Worm (Caenorhabditis elegans) whole organism, L1 larva: ENCODE results near the gene srw-115.

Source experiments
- C16A3.4 ChIP-seq: fragments of 150-350 bp; optimal IDR thresholded peaks from 2 replicates; lab custom pipeline; 2014; ENCODE audit warnings: missing biosample characterization, missing genetic modification characterization
- C34B4.2 ChIP-seq: sonication (generic microtip); optimal IDR thresholded peaks from 2 replicates; lab custom pipeline; 2017; ENCODE audit warnings: mild to moderate bottlenecking, missing genetic modification characterization, missing compliant biosample characterization
- F16B12.6 ChIP-seq: fragments of 150-350 bp; optimal IDR thresholded peaks from 2 replicates; lab custom pipeline; 2014; ENCODE audit warnings: missing biosample characterization, missing genetic modification characterization
- aha-1 ChIP-seq: fragments of 150-350 bp; optimal IDR thresholded peaks from 2 replicates; lab custom pipeline; 2014; ENCODE audit warnings: missing biosample characterization, missing genetic modification characterization
- blmp-1 ChIP-seq: fragments of 150-350 bp; optimal IDR thresholded peaks from 2 replicates; lab custom pipeline; 2014; ENCODE audit warnings: missing biosample characterization, missing genetic modification characterization
- ceh-63 ChIP-seq: fragments of 200-800 bp; sonication (Bioruptor generic); optimal IDR thresholded peaks from 2 replicates; lab custom pipeline; 2018; ENCODE audit warnings: mild to moderate bottlenecking, missing genetic modification characterization, missing compliant biosample characterization
- ceh-88 ChIP-seq: fragments of 200-800 bp; sonication (Bioruptor generic); IDR thresholded peaks from 2 replicates; pipeline ENCODE4 v1.3.6; 2022; ENCODE audit warnings: missing genetic modification characterization, missing compliant biosample characterization
- ceh-90 ChIP-seq: sonication (generic microtip); optimal IDR thresholded peaks from 2 replicates; lab custom pipeline; 2016; ENCODE audit warnings: missing genetic modification characterization, missing compliant biosample characterization
- ces-1 ChIP-seq: fragments of 150-350 bp; optimal IDR thresholded peaks from 2 replicates; lab custom pipeline; 2014; ENCODE audit warnings: missing biosample characterization, missing genetic modification reagents, missing genetic modification characterization
- dpl-1 ChIP-seq, 3 experiments: fragments of 150-350 bp in 2 of 3; sonication (generic microtip) in 1 of 3; optimal IDR thresholded peaks; 2 replicates each; lab custom pipeline; 2014 to 2017; ENCODE audit warnings: missing biosample characterization in 3 of 3, missing genetic modification characterization in 3 of 3, missing genetic modification reagents in 3 of 3
- efl-1 ChIP-seq, 4 experiments: fragments of 150-350 bp; optimal IDR thresholded peaks in 3 of 4; peaks in 1 of 4; 1 replicate in 1 of 4; 2 replicates in 3 of 4; lab custom pipeline; 2014; ENCODE audit warnings: missing biosample characterization in 2 of 4, missing genetic modification characterization in 2 of 4, missing genetic modification reagents in 2 of 4
- efl-3 ChIP-seq: fragments of 200-800 bp; sonication (Bioruptor generic); optimal IDR thresholded peaks from 2 replicates; lab custom pipeline; 2018; ENCODE audit warnings: mild to moderate bottlenecking, missing genetic modification characterization, missing compliant biosample characterization
- elt-2 ChIP-seq: sonication (generic microtip); optimal IDR thresholded peaks from 2 replicates; lab custom pipeline; 2016; ENCODE audit warnings: missing genetic modification characterization, mild to moderate bottlenecking, inconsistent platforms, missing compliant biosample characterization, missing genetic modification reagents
- ets-5 ChIP-seq: fragments of 200-800 bp; sonication (Bioruptor generic); IDR thresholded peaks from 2 replicates; pipeline ENCODE4 v1.3.6; 2022; ENCODE audit warnings: missing genetic modification characterization, missing compliant biosample characterization
- fkh-10 ChIP-seq: sonication (generic microtip); optimal IDR thresholded peaks from 2 replicates; lab custom pipeline; 2017; ENCODE audit warnings: missing biosample characterization, missing genetic modification reagents, missing genetic modification characterization
- fkh-8 ChIP-seq: sonication (generic microtip); optimal IDR thresholded peaks from 2 replicates; lab custom pipeline; 2016; ENCODE audit warnings: mild to moderate bottlenecking, missing genetic modification characterization, missing compliant biosample characterization
- fos-1 ChIP-seq: fragments of 150-350 bp; optimal IDR thresholded peaks from 2 replicates; lab custom pipeline; 2014; ENCODE audit warnings: missing biosample characterization, missing genetic modification characterization
- hlh-17 ChIP-seq: fragments of 200-800 bp; sonication (Bioruptor generic); optimal IDR thresholded peaks from 2 replicates; lab custom pipeline; 2018; ENCODE audit warnings: missing genetic modification characterization, mild to moderate bottlenecking, missing compliant biosample characterization, moderate library complexity, borderline replicate concordance
- hlh-4 ChIP-seq: sonication (generic microtip); optimal IDR thresholded peaks from 2 replicates; lab custom pipeline; 2016; ENCODE audit warnings: mild to moderate bottlenecking, missing genetic modification characterization, missing compliant biosample characterization
- isw-1 ChIP-seq: fragments of 200-800 bp; sonication (Bioruptor generic); IDR thresholded peaks from 2 replicates; pipeline ENCODE4 v1.3.6; 2022; ENCODE audit warnings: missing genetic modification characterization, missing compliant biosample characterization
- lin-13 ChIP-seq: fragments of 150-350 bp; optimal IDR thresholded peaks from 2 replicates; lab custom pipeline; 2014; ENCODE audit warnings: missing biosample characterization, missing genetic modification reagents, missing genetic modification characterization
- lin-14 ChIP-seq: fragments of 200-800 bp; sonication (Bioruptor generic); optimal IDR thresholded peaks from 2 replicates; lab custom pipeline; 2018; ENCODE audit warnings: mild to moderate bottlenecking, missing genetic modification characterization, moderate library complexity, missing compliant biosample characterization
- lin-15B ChIP-seq: fragments of 150-350 bp; sonication (generic microtip); optimal IDR thresholded peaks from 3 replicates; lab custom pipeline; 2014; ENCODE audit warnings: missing biosample characterization, missing genetic modification characterization
- lin-35 ChIP-seq, 2 experiments: fragments of 150-350 bp; optimal IDR thresholded peaks; 2 replicates each; lab custom pipeline; 2014; ENCODE audit warnings: missing biosample characterization in 2 of 2, missing genetic modification characterization in 2 of 2, missing genetic modification reagents in 2 of 2
- lin-39 ChIP-seq: fragments of 150-350 bp; optimal IDR thresholded peaks from 2 replicates; lab custom pipeline; 2014; ENCODE audit warnings: missing biosample characterization, missing genetic modification reagents, missing genetic modification characterization
- mab-9 ChIP-seq: fragments of 200-800 bp; sonication (Bioruptor generic); IDR thresholded peaks from 2 replicates; pipeline ENCODE4 v1.3.6; 2022; ENCODE audit warnings: missing genetic modification reagents, missing genetic modification characterization, missing compliant biosample characterization
- mef-2 ChIP-seq: fragments of 150-350 bp; optimal IDR thresholded peaks from 2 replicates; lab custom pipeline; 2014; ENCODE audit warnings: missing biosample characterization, missing genetic modification characterization
- nhr-12 ChIP-seq: sonication (generic microtip); optimal IDR thresholded peaks from 2 replicates; lab custom pipeline; 2017; ENCODE audit warnings: missing biosample characterization, missing genetic modification characterization
- nhr-19 ChIP-seq: fragments of 200-800 bp; sonication (Bioruptor generic); conservative IDR thresholded peaks from 2 replicates; pipeline ENCODE4 v1.3.6; 2022; ENCODE audit warnings: missing genetic modification characterization, missing compliant biosample characterization
- nhr-20 ChIP-seq: sonication (generic microtip); optimal IDR thresholded peaks from 2 replicates; lab custom pipeline; 2016; ENCODE audit warnings: mild to moderate bottlenecking, missing genetic modification characterization, missing compliant biosample characterization
- nhr-237 ChIP-seq: fragments of 150-350 bp; optimal IDR thresholded peaks from 2 replicates; lab custom pipeline; 2014; ENCODE audit warnings: missing biosample characterization, missing genetic modification characterization
- nhr-28 ChIP-seq: fragments of 150-350 bp; optimal IDR thresholded peaks from 2 replicates; lab custom pipeline; 2014; ENCODE audit warnings: missing biosample characterization, missing genetic modification characterization
- nhr-85 ChIP-seq: sonication (generic microtip); peaks from one replicate; lab custom pipeline; 2016; ENCODE audit warnings: missing genetic modification characterization, inconsistent platforms, missing compliant biosample characterization
- pag-3 ChIP-seq: sonication (generic microtip); optimal IDR thresholded peaks from 2 replicates; lab custom pipeline; 2017; ENCODE audit warnings: missing genetic modification characterization, mild to moderate bottlenecking, missing compliant biosample characterization, antibody characterized with exemption, borderline replicate concordance; ENCODE audit not compliant: insufficient read depth
- rnt-1 ChIP-seq: sonication (generic microtip); optimal IDR thresholded peaks from 2 replicates; lab custom pipeline; 2016; ENCODE audit warnings: mild to moderate bottlenecking, missing genetic modification characterization, moderate library complexity, missing compliant biosample characterization
- snpc-4 ChIP-seq: fragments of 150-350 bp; optimal IDR thresholded peaks from 2 replicates; lab custom pipeline; 2014; ENCODE audit warnings: missing biosample characterization, missing genetic modification characterization
- snu-23 ChIP-seq: sonication (generic microtip); optimal IDR thresholded peaks from 2 replicates; lab custom pipeline; 2016; ENCODE audit warnings: missing genetic modification characterization, missing compliant biosample characterization
- sup-37 ChIP-seq: fragments of 200-800 bp; sonication (Bioruptor generic); optimal IDR thresholded peaks from 2 replicates; lab custom pipeline; 2018; ENCODE audit warnings: mild to moderate bottlenecking, missing genetic modification characterization, missing compliant biosample characterization
- tbx-2 ChIP-seq: sonication (generic microtip); optimal IDR thresholded peaks from 2 replicates; lab custom pipeline; 2016; ENCODE audit warnings: missing genetic modification characterization, missing compliant biosample characterization
- unc-130 ChIP-seq: fragments of 150-350 bp; optimal IDR thresholded peaks from 2 replicates; lab custom pipeline; 2017; ENCODE audit warnings: missing biosample characterization, missing genetic modification characterization, inconsistent platforms
- unc-62 ChIP-seq: fragments of 150-350 bp; optimal IDR thresholded peaks from 2 replicates; lab custom pipeline; 2014; ENCODE audit warnings: missing biosample characterization, missing genetic modification reagents, missing genetic modification characterization
- vab-15 ChIP-seq: sonication (generic microtip); optimal IDR thresholded peaks from 2 replicates; lab custom pipeline; 2017; ENCODE audit warnings: missing genotype, mild to moderate bottlenecking, missing genetic modification characterization, missing compliant biosample characterization
- xbp-1 ChIP-seq: sonication (generic microtip); optimal IDR thresholded peaks from 2 replicates; lab custom pipeline; 2016; ENCODE audit warnings: missing genetic modification characterization, missing compliant biosample characterization
- zag-1 ChIP-seq: fragments of 150-350 bp; optimal IDR thresholded peaks from 2 replicates; lab custom pipeline; 2014; ENCODE audit warnings: missing biosample characterization, missing genetic modification characterization
- ztf-11 ChIP-seq, 2 experiments: sonication (generic microtip); optimal IDR thresholded peaks; 2 replicates each; lab custom pipeline; 2016 to 2017; ENCODE audit warnings: missing genetic modification characterization in 2 of 2, missing biosample characterization in 1 of 2, missing compliant biosample characterization in 1 of 2

srw-115 gene

DNA sequence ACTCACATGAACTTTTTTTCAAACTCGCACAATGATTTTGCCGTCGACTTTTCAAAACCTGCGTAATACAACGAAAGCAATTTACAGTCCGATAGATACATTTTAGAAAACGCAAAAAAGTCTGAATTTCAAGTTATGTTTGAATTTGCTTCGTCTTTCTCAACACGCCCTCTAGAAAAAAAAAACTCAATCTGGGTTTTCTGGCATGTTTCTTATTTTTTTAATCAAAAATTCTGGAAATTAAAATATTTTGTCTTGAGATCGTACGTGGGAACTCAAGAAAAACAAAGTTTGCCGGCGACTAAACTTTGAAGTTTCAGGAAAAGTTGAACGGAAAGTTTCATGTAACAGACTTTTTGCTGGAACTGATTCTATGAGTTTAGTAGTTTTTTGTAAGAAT is at the start of gene srw-115:
Gene srw-115, minus strand, starts transcription at position 101 of the 400 bp plus-strand sequence.
- TF ChIP-seq fos-1, result no peak
- TF ChIP-seq dpl-1 (GFP tag; optimal IDR thresholded peaks at IDR 0.05; lab: Kevin White, UChicago), result no peak
- TF ChIP-seq fkh-8 (tag; lab: Kevin White, UChicago), result no peak
- no peak for TF ChIP-seq rnt-1 (tag; lab: Kevin White, UChicago)
- TF ChIP-seq lin-13 (GFP tag; lab: Kevin White, UChicago), result no peak
- no peak for TF ChIP-seq C16A3.4 (tag; lab: Kevin White, UChicago)
- no peak for TF ChIP-seq unc-130 (tag; lab: Kevin White, UChicago)
- no peak for TF ChIP-seq xbp-1 (tag; lab: Kevin White, UChicago)

DNA sequence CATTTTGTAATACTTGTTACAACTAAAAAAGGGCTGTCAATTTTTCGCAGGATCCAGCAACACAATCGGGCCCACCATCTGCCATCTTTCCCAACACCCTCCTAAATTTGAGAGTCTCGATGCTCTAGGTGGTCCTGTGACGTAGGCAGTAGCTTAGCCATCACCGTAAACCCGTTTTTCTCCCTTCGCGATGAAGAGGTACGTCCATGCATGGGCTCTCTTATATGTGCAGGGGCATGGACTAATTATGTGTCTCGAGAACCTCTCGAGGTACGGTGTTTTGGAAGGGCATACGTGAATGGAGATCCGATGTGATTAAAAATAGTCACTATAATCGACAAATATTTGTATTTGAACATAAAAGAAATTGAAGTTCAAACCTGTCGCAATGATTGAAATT is 47.2 kb upstream of the srw-115 start:
- no peak for TF ChIP-seq nhr-19 (GFP tag; lab: Robert Waterston, UW)
- TF ChIP-seq lin-39 (tag; lab: Kevin White, UChicago), result no peak
- TF ChIP-seq nhr-12, result no peak
- no peak for TF ChIP-seq snpc-4 (tag; lab: Kevin White, UChicago)
- TF ChIP-seq C16A3.4 (tag; lab: Kevin White, UChicago), result no peak
- no peak for TF ChIP-seq aha-1 (tag; lab: Kevin White, UChicago)
- TF ChIP-seq lin-15B (tag; lab: Kevin White, UChicago), result no peak
- no peak for TF ChIP-seq efl-3 (GFP tag; lab: Kevin White, UChicago)
- TF ChIP-seq lin-14 (GFP tag; lab: Kevin White, UChicago), result no peak
- no peak for TF ChIP-seq mef-2

DNA sequence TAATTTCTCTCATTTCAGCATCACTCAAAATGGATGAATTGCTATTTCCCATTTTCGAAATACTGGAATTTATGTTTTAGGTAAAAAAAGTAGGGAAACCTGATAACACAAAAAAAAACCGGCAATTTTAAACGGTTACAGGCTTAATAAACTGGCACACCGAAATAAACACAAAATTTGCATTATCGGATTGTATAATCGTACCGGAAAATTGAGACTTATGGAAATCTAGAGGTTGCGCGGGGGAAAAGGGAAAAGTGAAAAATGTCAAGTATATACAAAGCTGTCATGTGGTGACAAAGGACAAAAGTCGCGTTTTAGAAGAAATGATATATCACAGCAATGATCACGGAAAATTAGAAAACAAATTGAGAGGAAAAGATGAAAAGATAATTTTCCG is 45.6 kb upstream of the srw-115 start, which contains the start of gene chpf-2:
Gene chpf-2, minus strand, starts transcription at position 101 of the 400 bp plus-strand sequence.
- no peak for TF ChIP-seq ces-1
- no peak for TF ChIP-seq nhr-28
- TF ChIP-seq fkh-10 (GFP tag; lab: Kevin White, UChicago), result no peak
- TF ChIP-seq lin-35 (GFP tag; optimal IDR thresholded peaks at IDR 0.05; lab: Kevin White, UChicago), result peak in 1 of 2 experiments; percentile 11
- TF ChIP-seq snu-23 (GFP tag; lab: Kevin White, UChicago), result peak; percentile 14
- peak; percentile 37 for TF ChIP-seq nhr-20 (tag; lab: Kevin White, UChicago)
- peak; percentile 74 for TF ChIP-seq blmp-1 (tag; lab: Kevin White, UChicago)
- no peak for TF ChIP-seq tbx-2 (tag; lab: Kevin White, UChicago)
- TF ChIP-seq hlh-4 (tag; lab: Kevin White, UChicago), result no peak
- no peak for TF ChIP-seq ceh-88 (GFP tag; lab: Robert Waterston, UW)
- no peak for TF ChIP-seq ets-5 (GFP tag; lab: Robert Waterston, UW)
- TF ChIP-seq nhr-85, result peak; percentile 17
- no peak for TF ChIP-seq rnt-1 (tag; lab: Kevin White, UChicago)

DNA sequence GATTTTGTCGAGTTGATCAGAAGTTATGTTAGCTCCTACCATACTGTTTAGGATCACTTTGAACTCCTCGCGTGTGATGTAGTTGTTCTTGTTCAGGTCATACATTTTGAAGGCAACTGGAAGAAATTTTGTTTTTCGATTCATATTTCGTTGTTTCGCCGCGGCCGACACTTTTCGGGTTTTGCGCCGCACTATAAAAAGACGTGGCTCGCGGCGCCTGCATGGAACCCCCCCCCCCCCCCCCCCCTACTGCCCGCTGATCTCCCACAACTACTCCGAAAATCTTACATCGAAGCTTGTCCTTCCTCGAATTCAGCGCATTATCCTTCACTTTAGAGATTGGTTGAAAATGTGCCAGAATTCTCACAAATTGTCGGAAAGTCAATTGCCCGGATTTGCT is 44.3 kb upstream of the srw-115 start:
- TF ChIP-seq pag-3 (tag; lab: Kevin White, UChicago) (no peak), C34B4.2 (tag; lab: Kevin White, UChicago) (no peak), mab-9 (GFP tag; lab: Robert Waterston, UW) (no peak), F16B12.6 (tag; lab: Kevin White, UChicago) (no peak), nhr-237 (tag; lab: Kevin White, UChicago) (no peak), lin-13 (GFP tag; lab: Kevin White, UChicago) (no peak), unc-62 (GFP tag; lab: Kevin White, UChicago) (no peak), aha-1 (tag; lab: Kevin White, UChicago) (no peak)

DNA sequence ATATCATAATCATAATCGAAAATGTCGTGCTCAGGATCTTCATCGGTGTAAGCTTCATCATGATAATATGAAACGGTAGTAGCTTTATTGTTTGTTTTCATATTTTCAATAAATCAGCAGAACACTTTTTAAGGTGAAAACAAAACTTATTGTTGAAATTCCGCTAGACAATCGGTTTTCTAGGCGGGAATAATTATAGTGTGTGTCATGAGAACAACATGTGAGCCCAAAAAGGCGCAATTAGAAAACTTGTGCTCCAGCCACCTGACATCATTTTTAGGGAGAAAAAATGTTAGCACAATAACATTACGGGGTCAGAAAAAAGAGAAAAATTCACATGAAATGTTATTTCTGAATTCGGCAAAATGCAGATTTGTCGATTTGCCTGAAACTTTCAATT is 40.5 kb upstream of the srw-115 start, which contains the start of gene srw-8:
Gene srw-8, minus strand, starts transcription at position 101 of the 400 bp plus-strand sequence.
- TF ChIP-seq efl-1 (optimal IDR thresholded peaks at IDR 0.05; lab: Kevin White, UChicago) (no peak), efl-1 (GFP tag; optimal IDR thresholded peaks at IDR 0.05 in 1 of 2; lab: Kevin White, UChicago) (no peak), lin-35 (GFP tag; optimal IDR thresholded peaks at IDR 0.05; lab: Kevin White, UChicago) (no peak), elt-2 (no peak), hlh-17 (GFP tag; lab: Kevin White, UChicago) (no peak), isw-1 (GFP tag; lab: Robert Waterston, UW) (no peak), nhr-19 (GFP tag; lab: Robert Waterston, UW) (no peak), ceh-90 (tag; lab: Kevin White, UChicago) (no peak), fos-1 (no peak), vab-15 (no peak), sup-37 (GFP tag; lab: Kevin White, UChicago) (no peak), C34B4.2 (tag; lab: Kevin White, UChicago) (no peak), ceh-63 (GFP tag; lab: Kevin White, UChicago) (no peak), zag-1 (tag; lab: Kevin White, UChicago) (no peak), C16A3.4 (tag; lab: Kevin White, UChicago) (no peak), snpc-4 (tag; lab: Kevin White, UChicago) (no peak), ztf-11 (tag; optimal IDR thresholded peaks at IDR 0.05; lab: Kevin White, UChicago) (no peak), snu-23 (GFP tag; lab: Kevin White, UChicago) (no peak)
